Worm (Caenorhabditis elegans) whole organism, L1 larva: ENCODE results near the gene E02H1.6.
A peak's percentile ranks its signal among the peaks of the same experiment; 100 is the strongest.

Experiments
- C04F5.9 ChIP-seq: sonication (generic microtip); optimal IDR thresholded peaks from 2 replicates; lab custom pipeline; 2016; ENCODE audit warnings: missing genetic modification characterization, missing compliant biosample characterization
- C34B4.2 ChIP-seq: sonication (generic microtip); optimal IDR thresholded peaks from 2 replicates; lab custom pipeline; 2017; ENCODE audit warnings: mild to moderate bottlenecking, missing genetic modification characterization, missing compliant biosample characterization
- F16B12.6 ChIP-seq: fragments of 150-350 bp; optimal IDR thresholded peaks from 2 replicates; lab custom pipeline; 2014; ENCODE audit warnings: missing biosample characterization, missing genetic modification characterization
- ama-1 ChIP-seq: fragments of 150-350 bp; optimal IDR thresholded peaks from 2 replicates; lab custom pipeline; 2014
- blmp-1 ChIP-seq: fragments of 150-350 bp; optimal IDR thresholded peaks from 2 replicates; lab custom pipeline; 2014; ENCODE audit warnings: missing biosample characterization, missing genetic modification characterization
- ceh-88 ChIP-seq: fragments of 200-800 bp; sonication (Bioruptor generic); IDR thresholded peaks from 2 replicates; pipeline ENCODE4 v1.3.6; 2022; ENCODE audit warnings: missing genetic modification characterization, missing compliant biosample characterization
- ceh-90 ChIP-seq: sonication (generic microtip); optimal IDR thresholded peaks from 2 replicates; lab custom pipeline; 2016; ENCODE audit warnings: missing genetic modification characterization, missing compliant biosample characterization
- dpl-1 ChIP-seq, 3 experiments: fragments of 150-350 bp in 2 of 3; sonication (generic microtip) in 1 of 3; optimal IDR thresholded peaks; 2 replicates each; lab custom pipeline; 2014 to 2017; ENCODE audit warnings: missing biosample characterization in 3 of 3, missing genetic modification characterization in 3 of 3, missing genetic modification reagents in 3 of 3
- dsc-1 ChIP-seq: sonication (generic microtip); optimal IDR thresholded peaks from 2 replicates; lab custom pipeline; 2016; ENCODE audit warnings: mild to moderate bottlenecking, missing genetic modification characterization, missing compliant biosample characterization
- efl-1 ChIP-seq, 4 experiments: fragments of 150-350 bp; optimal IDR thresholded peaks in 3 of 4; peaks in 1 of 4; 1 replicate in 1 of 4; 2 replicates in 3 of 4; lab custom pipeline; 2014; ENCODE audit warnings: missing biosample characterization in 2 of 4, missing genetic modification characterization in 2 of 4, missing genetic modification reagents in 2 of 4
- efl-3 ChIP-seq: fragments of 200-800 bp; sonication (Bioruptor generic); optimal IDR thresholded peaks from 2 replicates; lab custom pipeline; 2018; ENCODE audit warnings: mild to moderate bottlenecking, missing genetic modification characterization, missing compliant biosample characterization
- elt-3 ChIP-seq, 6 experiments: fragments of 150-350 bp in 1 of 6; sonication (generic microtip); optimal IDR thresholded peaks; 2 replicates each; lab custom pipeline; 2017 to 2018; ENCODE audit warnings: missing biosample characterization in 6 of 6, missing genetic modification characterization in 6 of 6, inconsistent platforms in 1 of 6
- fkh-10 ChIP-seq: sonication (generic microtip); optimal IDR thresholded peaks from 2 replicates; lab custom pipeline; 2017; ENCODE audit warnings: missing biosample characterization, missing genetic modification reagents, missing genetic modification characterization
- fkh-4 ChIP-seq: sonication (generic microtip); optimal IDR thresholded peaks from 2 replicates; lab custom pipeline; 2016; ENCODE audit warnings: missing compliant biosample characterization, missing genetic modification characterization, borderline replicate concordance
- fos-1 ChIP-seq: fragments of 150-350 bp; optimal IDR thresholded peaks from 2 replicates; lab custom pipeline; 2014; ENCODE audit warnings: missing biosample characterization, missing genetic modification characterization
- grh-1 ChIP-seq: fragments of 200-800 bp; sonication (Bioruptor generic); IDR thresholded peaks from 2 replicates; pipeline ENCODE4 v1.3.6; 2022; ENCODE audit warnings: missing genetic modification reagents, missing genetic modification characterization, missing compliant biosample characterization
- hlh-4 ChIP-seq: sonication (generic microtip); optimal IDR thresholded peaks from 2 replicates; lab custom pipeline; 2016; ENCODE audit warnings: mild to moderate bottlenecking, missing genetic modification characterization, missing compliant biosample characterization
- hpl-2 ChIP-seq: fragments of 150-350 bp; optimal IDR thresholded peaks from 2 replicates; lab custom pipeline; 2014; ENCODE audit warnings: missing biosample characterization, missing genetic modification reagents, missing genetic modification characterization
- lin-14 ChIP-seq: fragments of 200-800 bp; sonication (Bioruptor generic); optimal IDR thresholded peaks from 2 replicates; lab custom pipeline; 2018; ENCODE audit warnings: mild to moderate bottlenecking, missing genetic modification characterization, moderate library complexity, missing compliant biosample characterization
- lin-15B ChIP-seq: fragments of 150-350 bp; sonication (generic microtip); optimal IDR thresholded peaks from 3 replicates; lab custom pipeline; 2014; ENCODE audit warnings: missing biosample characterization, missing genetic modification characterization
- lin-35 ChIP-seq, 2 experiments: fragments of 150-350 bp; optimal IDR thresholded peaks; 2 replicates each; lab custom pipeline; 2014; ENCODE audit warnings: missing biosample characterization in 2 of 2, missing genetic modification characterization in 2 of 2, missing genetic modification reagents in 2 of 2
- lir-3 ChIP-seq: sonication (generic microtip); optimal IDR thresholded peaks from 2 replicates; lab custom pipeline; 2016; ENCODE audit warnings: mild to moderate bottlenecking, missing genetic modification characterization, moderate library complexity, missing compliant biosample characterization; ENCODE audit not compliant: poor library complexity
- lsy-2 ChIP-seq, 2 experiments: fragments of 150-350 bp; optimal IDR thresholded peaks; 2 replicates each; lab custom pipeline; 2014; ENCODE audit warnings: missing biosample characterization in 2 of 2, missing genetic modification characterization in 2 of 2
- mdl-1 ChIP-seq, 2 experiments: fragments of 150-350 bp; optimal IDR thresholded peaks; 2 replicates each; lab custom pipeline; 2014 to 2017; ENCODE audit warnings: missing biosample characterization in 2 of 2, missing genetic modification characterization in 2 of 2, inconsistent platforms in 1 of 2
- mep-1 ChIP-seq: fragments of 150-350 bp; optimal IDR thresholded peaks from 2 replicates; lab custom pipeline; 2014; ENCODE audit warnings: missing biosample characterization, missing genetic modification characterization
- nhr-11 ChIP-seq: fragments of 150-350 bp; optimal IDR thresholded peaks from 2 replicates; lab custom pipeline; 2014; ENCODE audit warnings: missing biosample characterization, missing genetic modification characterization
- nhr-12 ChIP-seq: sonication (generic microtip); optimal IDR thresholded peaks from 2 replicates; lab custom pipeline; 2017; ENCODE audit warnings: missing biosample characterization, missing genetic modification characterization
- nhr-20 ChIP-seq: sonication (generic microtip); optimal IDR thresholded peaks from 2 replicates; lab custom pipeline; 2016; ENCODE audit warnings: mild to moderate bottlenecking, missing genetic modification characterization, missing compliant biosample characterization
- nhr-237 ChIP-seq: fragments of 150-350 bp; optimal IDR thresholded peaks from 2 replicates; lab custom pipeline; 2014; ENCODE audit warnings: missing biosample characterization, missing genetic modification characterization
- nhr-47 ChIP-seq: sonication (generic microtip); optimal IDR thresholded peaks from 2 replicates; lab custom pipeline; 2016; ENCODE audit warnings: mild to moderate bottlenecking, missing genetic modification characterization, moderate library complexity, missing compliant biosample characterization
- nhr-71 ChIP-seq: sonication (generic microtip); optimal IDR thresholded peaks from 2 replicates; lab custom pipeline; 2016; ENCODE audit warnings: mild to moderate bottlenecking, missing genetic modification characterization, moderate library complexity, missing compliant biosample characterization
- nhr-76 ChIP-seq: sonication (generic microtip); optimal IDR thresholded peaks from 2 replicates; lab custom pipeline; 2017; ENCODE audit warnings: missing biosample characterization, missing genetic modification characterization
- nhr-84 ChIP-seq: sonication (generic microtip); optimal IDR thresholded peaks from 2 replicates; lab custom pipeline; 2017; ENCODE audit warnings: missing biosample characterization, missing genetic modification characterization
- nhr-85 ChIP-seq: sonication (generic microtip); peaks from one replicate; lab custom pipeline; 2016; ENCODE audit warnings: missing genetic modification characterization, inconsistent platforms, missing compliant biosample characterization
- nhr-90 ChIP-seq: sonication (generic microtip); optimal IDR thresholded peaks from 2 replicates; lab custom pipeline; 2016; ENCODE audit warnings: mild to moderate bottlenecking, missing genetic modification characterization, missing compliant biosample characterization; ENCODE audit not compliant: poor library complexity
- pag-3 ChIP-seq: sonication (generic microtip); optimal IDR thresholded peaks from 2 replicates; lab custom pipeline; 2017; ENCODE audit warnings: missing genetic modification characterization, mild to moderate bottlenecking, missing compliant biosample characterization, antibody characterized with exemption, borderline replicate concordance; ENCODE audit not compliant: insufficient read depth
- pax-3 ChIP-seq: fragments of 200-800 bp; sonication (Bioruptor generic); optimal IDR thresholded peaks from 2 replicates; lab custom pipeline; 2018; ENCODE audit warnings: mild to moderate bottlenecking, missing genetic modification characterization, moderate library complexity, missing compliant biosample characterization
- rnt-1 ChIP-seq: sonication (generic microtip); optimal IDR thresholded peaks from 2 replicates; lab custom pipeline; 2016; ENCODE audit warnings: mild to moderate bottlenecking, missing genetic modification characterization, moderate library complexity, missing compliant biosample characterization
- snpc-4 ChIP-seq: fragments of 150-350 bp; optimal IDR thresholded peaks from 2 replicates; lab custom pipeline; 2014; ENCODE audit warnings: missing biosample characterization, missing genetic modification characterization
- sptf-1 ChIP-seq: fragments of 150-350 bp; optimal IDR thresholded peaks from 2 replicates; lab custom pipeline; 2014; ENCODE audit warnings: missing biosample characterization, missing genetic modification characterization
- tlp-1 ChIP-seq: fragments of 150-350 bp; optimal IDR thresholded peaks from 2 replicates; lab custom pipeline; 2014; ENCODE audit warnings: missing biosample characterization, missing genetic modification characterization
- unc-30 ChIP-seq: sonication (generic microtip); optimal IDR thresholded peaks from 2 replicates; lab custom pipeline; 2017; ENCODE audit warnings: missing biosample characterization, missing genetic modification characterization
- unc-62 ChIP-seq: fragments of 150-350 bp; optimal IDR thresholded peaks from 2 replicates; lab custom pipeline; 2014; ENCODE audit warnings: missing biosample characterization, missing genetic modification reagents, missing genetic modification characterization
- unc-86 ChIP-seq: sonication (generic microtip); optimal IDR thresholded peaks from 2 replicates; lab custom pipeline; 2016; ENCODE audit warnings: missing genetic modification characterization, missing compliant biosample characterization
- vab-15 ChIP-seq: sonication (generic microtip); optimal IDR thresholded peaks from 2 replicates; lab custom pipeline; 2017; ENCODE audit warnings: missing genotype, mild to moderate bottlenecking, missing genetic modification characterization, missing compliant biosample characterization
- zag-1 ChIP-seq: fragments of 150-350 bp; optimal IDR thresholded peaks from 2 replicates; lab custom pipeline; 2014; ENCODE audit warnings: missing biosample characterization, missing genetic modification characterization

E02H1.6 gene

ce11 chrII:9644438-9644837, 47.9 kb downstream of the E02H1.6 start, which contains the start of gene fzr-1:
fzr-1 (minus strand) TSS chrII:9644466.
- no peak for TF ChIP-seq nhr-47 (tag; lab: Kevin White, UChicago)
- no peak for TF ChIP-seq unc-86 (tag; lab: Kevin White, UChicago)
- no peak for TF ChIP-seq C34B4.2 (tag; lab: Kevin White, UChicago)
- no peak for TF ChIP-seq nhr-76 (tag; lab: Kevin White, UChicago)
- no peak for TF ChIP-seq nhr-237 (tag; lab: Kevin White, UChicago)
- no peak for TF ChIP-seq elt-3 (tag; optimal IDR thresholded peaks at IDR 0.05; lab: Kevin White, UChicago)
- TF ChIP-seq nhr-11 (tag; lab: Kevin White, UChicago) = no peak
- TF ChIP-seq nhr-85 (tag; lab: Kevin White, UChicago) = no peak
- no peak for TF ChIP-seq fkh-10 (GFP tag; lab: Kevin White, UChicago)
- no peak for TF ChIP-seq nhr-71
- no peak for TF ChIP-seq efl-3 (GFP tag; lab: Kevin White, UChicago)
- TF ChIP-seq blmp-1 (tag; lab: Kevin White, UChicago) = no peak

DNA sequence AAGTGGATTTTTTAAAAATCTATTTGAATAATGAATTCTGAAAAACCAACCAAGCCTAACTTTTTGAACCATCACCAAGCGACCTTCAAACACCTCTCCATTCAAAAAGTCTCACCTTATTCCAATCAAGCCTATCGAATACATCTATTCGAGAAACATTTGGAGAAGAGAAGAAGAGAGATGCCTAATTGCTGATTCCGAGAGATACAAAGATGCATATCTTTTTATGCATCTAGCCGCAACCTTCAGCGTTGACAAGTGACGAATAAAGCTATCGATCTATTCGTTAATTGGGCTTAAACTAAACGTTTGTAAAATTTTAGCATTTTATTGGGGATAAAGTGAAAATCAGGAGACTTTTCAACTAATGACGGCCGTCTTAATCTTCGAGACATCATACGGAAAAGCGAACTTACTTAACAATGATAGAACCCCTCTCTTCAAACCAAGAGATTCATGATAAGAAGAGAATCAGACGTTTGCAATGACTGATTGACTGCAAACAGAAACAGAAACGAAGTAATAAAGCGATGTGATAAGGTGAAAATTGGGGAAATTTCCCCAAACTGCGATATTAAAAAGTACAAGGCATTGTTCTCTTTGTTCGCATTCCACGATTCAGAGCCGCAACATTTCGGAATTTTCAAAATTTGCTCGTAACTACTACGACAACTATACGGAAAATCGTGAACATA, 48.6 kb downstream of the E02H1.6 start:
- TF ChIP-seq ama-1 (lab: Kevin White, UChicago) = no peak
- peak; percentile 48 for TF ChIP-seq mep-1 (tag; lab: Kevin White, UChicago)
- peak; percentile 49 for TF ChIP-seq rnt-1
- peak in 1 of 6 experiments; percentile 24 for TF ChIP-seq elt-3 (tag; optimal IDR thresholded peaks at IDR 0.05; lab: Kevin White, UChicago)
- peak; percentile 50 for TF ChIP-seq lin-14 (GFP tag; lab: Kevin White, UChicago)
- TF ChIP-seq vab-15 = no peak
- TF ChIP-seq nhr-85 (tag; lab: Kevin White, UChicago) = peak; percentile 83
- no peak for TF ChIP-seq mdl-1 (tag; optimal IDR thresholded peaks at IDR 0.05; lab: Kevin White, UChicago)
- peak; percentile 56 for TF ChIP-seq blmp-1 (tag; lab: Kevin White, UChicago)

DNA sequence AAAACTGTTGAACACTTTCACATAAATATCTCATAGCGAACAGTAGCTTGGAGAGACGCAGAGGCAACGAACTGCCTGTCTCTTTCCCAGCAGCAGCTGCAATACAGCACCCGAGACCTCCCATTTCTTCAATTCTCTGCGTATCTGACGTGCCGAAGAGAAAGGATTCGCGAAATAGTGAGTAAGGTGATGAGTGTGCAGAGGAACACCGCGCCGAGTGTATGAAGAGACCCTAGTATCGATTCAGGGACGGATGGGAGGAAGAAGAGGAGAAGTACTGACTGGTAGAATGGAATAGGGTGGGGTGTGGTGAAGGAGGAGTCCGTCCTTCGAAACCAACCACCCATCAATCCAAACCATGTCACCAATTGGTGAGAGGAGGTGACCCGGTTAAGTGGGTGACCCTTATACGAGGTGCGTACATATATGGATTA, 49.6 kb downstream of the E02H1.6 start:
- TF ChIP-seq nhr-12 (tag; lab: Kevin White, UChicago) = no peak
- TF ChIP-seq fos-1 = peak; percentile 53
- TF ChIP-seq lin-35 (GFP tag; optimal IDR thresholded peaks at IDR 0.05; lab: Kevin White, UChicago) = peak; percentile 52 to 68
- peak; percentile 34 for TF ChIP-seq pax-3
- no peak for TF ChIP-seq dsc-1 (tag; lab: Kevin White, UChicago)
- TF ChIP-seq zag-1 (tag; lab: Kevin White, UChicago) = no peak
- peak; percentile 40 for TF ChIP-seq lir-3
- TF ChIP-seq ceh-90 (tag; lab: Kevin White, UChicago) = no peak
- no peak for TF ChIP-seq tlp-1 (tag; lab: Kevin White, UChicago)
- TF ChIP-seq ceh-88 (GFP tag; lab: Robert Waterston, UW) = no peak
- TF ChIP-seq unc-62 (GFP tag; lab: Kevin White, UChicago) = no peak
- no peak for TF ChIP-seq hpl-2 (GFP tag; lab: Kevin White, UChicago)
- TF ChIP-seq nhr-90 = peak; percentile 50
- TF ChIP-seq lin-14 (GFP tag; lab: Kevin White, UChicago) = peak; percentile 97
- TF ChIP-seq sptf-1 (tag; lab: Kevin White, UChicago) = no peak
- no peak for TF ChIP-seq grh-1 (GFP tag; lab: Robert Waterston, UW)
- TF ChIP-seq dpl-1 (GFP tag; optimal IDR thresholded peaks at IDR 0.05; lab: Kevin White, UChicago) = peak; percentile 40 to 53 (median 50)
- no peak for TF ChIP-seq lin-15B
- TF ChIP-seq C04F5.9 (tag; lab: Kevin White, UChicago) = no peak
- TF ChIP-seq elt-3 (tag; optimal IDR thresholded peaks at IDR 0.05; lab: Kevin White, UChicago) = peak in 2 of 6 experiments; percentile 33 to 59
- no peak for TF ChIP-seq efl-3 (GFP tag; lab: Kevin White, UChicago)
- TF ChIP-seq efl-1 (optimal IDR thresholded peaks at IDR 0.05; lab: Kevin White, UChicago) = peak; percentile 70 to 76
- peak; percentile 9 to 86 for TF ChIP-seq efl-1 (GFP tag; optimal IDR thresholded peaks at IDR 0.05 in 1 of 2; lab: Kevin White, UChicago)
- TF ChIP-seq ama-1 (lab: Kevin White, UChicago) = peak; percentile 82
- TF ChIP-seq nhr-84 = no peak
- peak; percentile 74 for TF ChIP-seq rnt-1
- peak; percentile 24 for TF ChIP-seq pag-3
- TF ChIP-seq snpc-4 = no peak
- no peak for TF ChIP-seq unc-30 (tag; lab: Kevin White, UChicago)
- TF ChIP-seq fkh-4 = no peak
- no peak for TF ChIP-seq hlh-4 (tag; lab: Kevin White, UChicago)
- TF ChIP-seq F16B12.6 (tag; lab: Kevin White, UChicago) = peak; percentile 19
- TF ChIP-seq nhr-47 (tag; lab: Kevin White, UChicago) = peak; percentile 60
- peak; percentile 70 to 82 for TF ChIP-seq lsy-2 (tag; optimal IDR thresholded peaks at IDR 0.05; lab: Kevin White, UChicago)
- peak; percentile 94 for TF ChIP-seq nhr-20 (tag; lab: Kevin White, UChicago)
